Worm (Caenorhabditis elegans) whole organism, L4 larva: ENCODE data around the gene T26G10.1.

Experiments used
- Y48G9A.11 ChIP-seq: fragments of 200-800 bp; sonication (Bioruptor generic); IDR thresholded peaks from 2 replicates; pipeline ENCODE4 v1.3.6; 2022; ENCODE audit warnings: missing genetic modification reagents, missing genetic modification characterization, missing compliant biosample characterization
- aha-1 ChIP-seq: fragments of 150-350 bp; peaks from one replicate; lab custom pipeline; 2014; ENCODE audit warnings: missing biosample characterization, missing genetic modification characterization
- aly-2 ChIP-seq: sonication (generic microtip); optimal IDR thresholded peaks from 2 replicates; lab custom pipeline; 2018; ENCODE audit warnings: missing biosample characterization, missing genetic modification characterization
- dmd-6 ChIP-seq: fragments of 200-800 bp; sonication (Bioruptor generic); IDR thresholded peaks from 2 replicates; pipeline ENCODE4 v1.3.6; 2022; ENCODE audit warnings: missing genetic modification reagents, missing genetic modification characterization, missing compliant biosample characterization
- dpl-1 ChIP-seq: fragments of 150-350 bp; optimal IDR thresholded peaks from 2 replicates; lab custom pipeline; 2014; ENCODE audit warnings: missing biosample characterization, missing genetic modification reagents, missing genetic modification characterization
- duxl-1 ChIP-seq: sonication (generic microtip); optimal IDR thresholded peaks from 2 replicates; lab custom pipeline; 2016; ENCODE audit warnings: mild to moderate bottlenecking, missing genetic modification characterization, moderate library complexity, missing compliant biosample characterization; ENCODE audit not compliant: poor library complexity
- tra-1 ChIP-seq: fragments of 200-800 bp; sonication (Bioruptor generic); IDR thresholded peaks from 2 replicates; pipeline ENCODE4 v1.3.6; 2022; ENCODE audit warnings: missing genetic modification reagents, missing genetic modification characterization, missing compliant biosample characterization
- zip-11 ChIP-seq: fragments of 200-800 bp; sonication (Bioruptor generic); IDR thresholded peaks from 2 replicates; pipeline ENCODE4 v1.3.6; 2022; ENCODE audit warnings: missing genetic modification characterization, missing compliant biosample characterization

DNA sequence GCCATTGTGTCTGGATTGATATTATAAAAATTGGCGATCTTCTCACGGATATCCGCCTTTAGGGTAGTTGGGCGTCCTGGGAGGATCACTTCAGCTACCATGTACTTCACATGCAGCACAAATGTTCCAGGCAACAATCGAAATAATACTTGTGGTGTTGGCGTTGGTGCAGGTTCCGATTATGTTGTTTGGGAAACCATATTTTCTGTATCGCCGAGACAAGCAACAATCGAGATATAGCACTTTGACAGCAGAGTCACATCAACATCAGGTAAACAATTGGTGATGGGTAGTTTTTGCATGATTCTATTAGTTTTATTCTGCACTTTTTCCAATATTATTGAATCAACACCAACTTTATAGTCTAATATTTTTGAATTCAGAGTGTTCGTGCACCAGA lies 6.9 kb upstream of the T26G10.1 start, which contains the start of gene T26G10.3:
- TF ChIP-seq duxl-1 (tag; lab: Kevin White, UChicago) (no peak), dpl-1 (GFP tag; lab: Kevin White, UChicago) (no peak), dmd-6 (no peak), aha-1 (tag; lab: Kevin White, UChicago) (no peak), aly-2 (tag; lab: Kevin White, UChicago) (no peak), tra-1 (GFP tag; lab: Robert Waterston, UW) (no peak), Y48G9A.11 (GFP tag; lab: Robert Waterston, UW) (no peak), zip-11 (GFP tag; lab: Robert Waterston, UW) (no peak)
